Worm (Caenorhabditis elegans) whole organism, young adult: Measurements from ENCODE around the gene srw-79.
A peak's percentile ranks its signal among the peaks of the same experiment; 100 is the strongest.

Source experiments
- B0019.2 ChIP-seq: fragments of 200-800 bp; sonication (Bioruptor generic); conservative IDR thresholded peaks from 2 replicates; pipeline ENCODE4 v1.3.6; 2022; ENCODE audit warnings: missing genetic modification reagents, missing genetic modification characterization, missing compliant biosample characterization
- C06A6.2 ChIP-seq: fragments of 200-800 bp; sonication (Bioruptor generic); conservative IDR thresholded peaks from 2 replicates; pipeline ENCODE4 v1.3.6; 2022; ENCODE audit warnings: missing genetic modification characterization, missing compliant biosample characterization
- F10E7.11 ChIP-seq: sonication (generic microtip); optimal IDR thresholded peaks from 2 replicates; lab custom pipeline; 2017; ENCODE audit warnings: mild to moderate bottlenecking, missing genetic modification characterization, moderate library complexity, missing compliant biosample characterization
- F22D6.2 ChIP-seq: sonication (generic microtip); optimal IDR thresholded peaks from 2 replicates; lab custom pipeline; 2016; ENCODE audit warnings: mild to moderate bottlenecking, missing genetic modification characterization, missing compliant biosample characterization
- F33H1.4 ChIP-seq: fragments of 200-800 bp; sonication (Bioruptor generic); IDR thresholded peaks from 2 replicates; pipeline ENCODE4 v1.3.6; 2022; ENCODE audit warnings: missing genetic modification reagents, missing genetic modification characterization, missing compliant biosample characterization
- F52B5.7 ChIP-seq: sonication (generic microtip); optimal IDR thresholded peaks from 2 replicates; lab custom pipeline; 2016; ENCODE audit warnings: mild to moderate bottlenecking, missing genetic modification characterization, missing compliant biosample characterization
- F55B11.4 ChIP-seq: sonication (generic microtip); optimal IDR thresholded peaks from 2 replicates; lab custom pipeline; 2016; ENCODE audit warnings: missing compliant biosample characterization, missing genetic modification characterization, borderline replicate concordance; ENCODE audit not compliant: insufficient read depth
- F57A8.1 ChIP-seq: fragments of 200-800 bp; sonication (Bioruptor generic); optimal IDR thresholded peaks from 2 replicates; lab custom pipeline; 2018; ENCODE audit warnings: mild to moderate bottlenecking, missing genetic modification characterization, moderate library complexity, missing compliant biosample characterization
- K12H6.12 ChIP-seq: fragments of 200-800 bp; sonication (Bioruptor generic); optimal IDR thresholded peaks from 2 replicates; lab custom pipeline; 2018; ENCODE audit warnings: mild to moderate bottlenecking, missing genetic modification characterization, missing compliant biosample characterization
- Y53G8AR.9 ChIP-seq: fragments of 200-800 bp; sonication (Bioruptor generic); conservative IDR thresholded peaks from 2 replicates; pipeline ENCODE4 v1.3.6; 2022; ENCODE audit warnings: missing genetic modification reagents, missing genetic modification characterization, missing compliant biosample characterization
- Y56A3A.18 ChIP-seq: fragments of 200-800 bp; sonication (Bioruptor generic); IDR thresholded peaks from 2 replicates; pipeline ENCODE4 v1.3.6; 2022; ENCODE audit warnings: missing genetic modification reagents, missing genetic modification characterization, missing compliant biosample characterization
- Y67H2A.10 ChIP-seq: fragments of 200-800 bp; sonication (Bioruptor generic); conservative IDR thresholded peaks from 2 replicates; pipeline ENCODE4 v1.3.6; 2022; ENCODE audit warnings: missing genetic modification reagents, missing genetic modification characterization, missing compliant biosample characterization
- akir-1 ChIP-seq: fragments of 200-800 bp; sonication (Bioruptor generic); optimal IDR thresholded peaks from 2 replicates; lab custom pipeline; 2018; ENCODE audit warnings: mild to moderate bottlenecking, missing genetic modification characterization, moderate library complexity, missing compliant biosample characterization
- ama-1 ChIP-seq, 3 experiments: fragments of 150-350 bp in 1 of 3; sonication (generic microtip) in 2 of 3; optimal IDR thresholded peaks; 2 replicates each; lab custom pipeline; 2014 to 2018; ENCODE audit warnings: missing biosample characterization in 2 of 3, missing genetic modification characterization in 2 of 3, missing genetic modification reagents in 2 of 3
- aptf-2 ChIP-seq: fragments of 200-800 bp; sonication (Bioruptor generic); conservative IDR thresholded peaks from 2 replicates; pipeline ENCODE4 v1.3.6; 2022; ENCODE audit warnings: missing genetic modification reagents, missing genetic modification characterization, missing compliant biosample characterization
- aptf-3 ChIP-seq: fragments of 200-800 bp; sonication (Bioruptor generic); IDR thresholded peaks from 2 replicates; pipeline ENCODE4 v1.3.6; 2022; ENCODE audit warnings: missing genetic modification characterization, missing compliant biosample characterization
- atf-7 ChIP-seq: sonication (generic microtip); optimal IDR thresholded peaks from 2 replicates; lab custom pipeline; 2017; ENCODE audit warnings: mild to moderate bottlenecking, missing genetic modification characterization, missing compliant biosample characterization
- bed-2 ChIP-seq: fragments of 200-800 bp; sonication (Bioruptor generic); IDR thresholded peaks from 2 replicates; pipeline ENCODE4 v1.3.6; 2022; ENCODE audit warnings: missing genetic modification reagents, missing genetic modification characterization, missing compliant biosample characterization
- ceh-100 ChIP-seq: fragments of 200-800 bp; sonication (Bioruptor generic); IDR thresholded peaks from 2 replicates; pipeline ENCODE4 v1.3.6; 2022; ENCODE audit warnings: missing genetic modification reagents, missing genetic modification characterization, missing compliant biosample characterization
- ceh-27 ChIP-seq: fragments of 200-800 bp; sonication (Bioruptor generic); optimal IDR thresholded peaks from 2 replicates; lab custom pipeline; 2018; ENCODE audit warnings: mild to moderate bottlenecking, missing genetic modification characterization, moderate library complexity, missing compliant biosample characterization
- ceh-40 ChIP-seq: fragments of 200-800 bp; sonication (Bioruptor generic); IDR thresholded peaks from 2 replicates; pipeline ENCODE4 v1.3.6; 2022; ENCODE audit warnings: missing genetic modification characterization, missing compliant biosample characterization
- chd-7 ChIP-seq: sonication (generic microtip); optimal IDR thresholded peaks from 2 replicates; lab custom pipeline; 2016; ENCODE audit warnings: mild to moderate bottlenecking, missing genetic modification characterization, moderate library complexity, missing compliant biosample characterization
- efl-1 ChIP-seq: fragments of 150-350 bp; optimal IDR thresholded peaks from 2 replicates; lab custom pipeline; 2014; ENCODE audit warnings: missing biosample characterization, missing genetic modification reagents, missing genetic modification characterization
- gei-17 ChIP-seq: fragments of 200-800 bp; sonication (Bioruptor generic); optimal IDR thresholded peaks from 2 replicates; lab custom pipeline; 2018; ENCODE audit warnings: mild to moderate bottlenecking, missing genetic modification characterization, missing compliant biosample characterization
- hlh-12 ChIP-seq: sonication (generic microtip); optimal IDR thresholded peaks from 2 replicates; lab custom pipeline; 2016; ENCODE audit warnings: missing genetic modification characterization, missing compliant biosample characterization
- hmg-20 ChIP-seq: fragments of 200-800 bp; sonication (Bioruptor generic); IDR thresholded peaks from 2 replicates; pipeline ENCODE4 v1.3.6; 2022; ENCODE audit warnings: missing genetic modification reagents, missing genetic modification characterization, missing compliant biosample characterization
- let-607 ChIP-seq, 2 experiments: fragments of 200-800 bp in 1 of 2; sonication (Bioruptor generic) in 1 of 2; sonication (generic microtip) in 1 of 2; optimal IDR thresholded peaks; 2 replicates each; lab custom pipeline; 2016 to 2018; ENCODE audit warnings: mild to moderate bottlenecking in 2 of 2, missing compliant biosample characterization in 2 of 2, missing genetic modification characterization in 2 of 2, moderate library complexity in 2 of 2, missing genotype in 1 of 2
- lin-54 ChIP-seq: fragments of 200-800 bp; sonication (Bioruptor generic); optimal IDR thresholded peaks from 2 replicates; lab custom pipeline; 2018; ENCODE audit warnings: mild to moderate bottlenecking, missing genetic modification characterization, missing compliant biosample characterization
- lsl-1 ChIP-seq: fragments of 200-800 bp; sonication (Bioruptor generic); optimal IDR thresholded peaks from 2 replicates; lab custom pipeline; 2018; ENCODE audit warnings: mild to moderate bottlenecking, missing genetic modification characterization, moderate library complexity, missing compliant biosample characterization
- madf-8 ChIP-seq: fragments of 200-800 bp; sonication (Bioruptor generic); conservative IDR thresholded peaks from 2 replicates; pipeline ENCODE4 v1.3.6; 2022; ENCODE audit warnings: missing genetic modification reagents, missing genetic modification characterization, missing compliant biosample characterization
- mcd-1 ChIP-seq: fragments of 200-800 bp; sonication (Bioruptor generic); IDR thresholded peaks from 2 replicates; pipeline ENCODE4 v1.3.6; 2022; ENCODE audit warnings: missing genetic modification reagents, missing genetic modification characterization, missing compliant biosample characterization
- mel-28 ChIP-seq: sonication (generic microtip); optimal IDR thresholded peaks from 2 replicates; lab custom pipeline; 2016; ENCODE audit warnings: borderline replicate concordance, mild to moderate bottlenecking, missing genetic modification characterization, missing compliant biosample characterization
- nfya-1 ChIP-seq: sonication (generic microtip); optimal IDR thresholded peaks from 2 replicates; lab custom pipeline; 2017; ENCODE audit warnings: antibody characterized with exemption, missing compliant biosample characterization, missing genetic modification characterization, borderline replicate concordance; ENCODE audit not compliant: insufficient read depth
- nfya-2 ChIP-seq: fragments of 200-800 bp; sonication (Bioruptor generic); IDR thresholded peaks from 2 replicates; pipeline ENCODE4 v1.3.6; 2022; ENCODE audit warnings: missing genetic modification reagents, missing genetic modification characterization, missing compliant biosample characterization
- rcor-1 ChIP-seq: fragments of 200-800 bp; sonication (Bioruptor generic); IDR thresholded peaks from 2 replicates; pipeline ENCODE4 v1.3.6; 2022; ENCODE audit warnings: missing genetic modification reagents, missing genetic modification characterization, missing compliant biosample characterization
- sea-2 ChIP-seq: fragments of 200-800 bp; sonication (Bioruptor generic); IDR thresholded peaks from 2 replicates; pipeline ENCODE4 v1.3.6; 2022; ENCODE audit warnings: missing genetic modification characterization, missing compliant biosample characterization
- snpc-1.3 ChIP-seq: sonication (generic microtip); optimal IDR thresholded peaks from 2 replicates; lab custom pipeline; 2017; ENCODE audit warnings: missing genetic modification characterization, mild to moderate bottlenecking, missing compliant biosample characterization, antibody characterized with exemption, moderate library complexity, missing genotype, missing genetic modification reagents; ENCODE audit not compliant: insufficient read depth
- snpc-3.4 ChIP-seq: sonication (generic microtip); optimal IDR thresholded peaks from 2 replicates; lab custom pipeline; 2017; ENCODE audit warnings: missing genetic modification characterization, mild to moderate bottlenecking, missing compliant biosample characterization, antibody characterized with exemption, moderate library complexity, missing genotype, missing genetic modification reagents
- snpc-4 ChIP-seq, 5 experiments: fragments of 150-350 bp in 1 of 5; sonication (generic microtip) in 4 of 5; optimal IDR thresholded peaks; 2 replicates each; lab custom pipeline; 2014 to 2018; ENCODE audit warnings: missing genetic modification characterization in 5 of 5, missing biosample characterization in 3 of 5, antibody characterized with exemption in 2 of 5, mild to moderate bottlenecking in 2 of 5, missing compliant biosample characterization in 2 of 5, missing genotype in 2 of 5, moderate library complexity in 2 of 5, missing genetic modification reagents in 1 of 5
- sptf-2 ChIP-seq: fragments of 200-800 bp; sonication (Bioruptor generic); optimal IDR thresholded peaks from 2 replicates; lab custom pipeline; 2018; ENCODE audit warnings: mild to moderate bottlenecking, missing genetic modification characterization, missing compliant biosample characterization
- unc-62 ChIP-seq: fragments of 150-350 bp; optimal IDR thresholded peaks from 2 replicates; lab custom pipeline; 2014; ENCODE audit warnings: missing biosample characterization, missing genetic modification reagents, missing genetic modification characterization
- zfh-2 ChIP-seq: fragments of 200-800 bp; sonication (Bioruptor generic); conservative IDR thresholded peaks from 2 replicates; pipeline ENCODE4 v1.3.6; 2022; ENCODE audit warnings: missing genetic modification reagents, missing genetic modification characterization, missing compliant biosample characterization
- zim-3 ChIP-seq: sonication (generic microtip); optimal IDR thresholded peaks from 2 replicates; lab custom pipeline; 2017; ENCODE audit warnings: mild to moderate bottlenecking, missing genetic modification characterization, moderate library complexity, missing compliant biosample characterization
- ztf-22 ChIP-seq: fragments of 200-800 bp; sonication (Bioruptor generic); optimal IDR thresholded peaks from 2 replicates; lab custom pipeline; 2018; ENCODE audit warnings: mild to moderate bottlenecking, missing genetic modification characterization, moderate library complexity, missing compliant biosample characterization
- ztf-25 ChIP-seq: fragments of 200-800 bp; sonication (Bioruptor generic); IDR thresholded peaks from 2 replicates; pipeline ENCODE4 v1.3.6; 2022; ENCODE audit warnings: missing genetic modification reagents, missing genetic modification characterization, missing compliant biosample characterization
- ztf-26 ChIP-seq: sonication (generic microtip); optimal IDR thresholded peaks from 2 replicates; lab custom pipeline; 2017; ENCODE audit warnings: missing genetic modification characterization, missing compliant biosample characterization

The srw-79 gene

DNA sequence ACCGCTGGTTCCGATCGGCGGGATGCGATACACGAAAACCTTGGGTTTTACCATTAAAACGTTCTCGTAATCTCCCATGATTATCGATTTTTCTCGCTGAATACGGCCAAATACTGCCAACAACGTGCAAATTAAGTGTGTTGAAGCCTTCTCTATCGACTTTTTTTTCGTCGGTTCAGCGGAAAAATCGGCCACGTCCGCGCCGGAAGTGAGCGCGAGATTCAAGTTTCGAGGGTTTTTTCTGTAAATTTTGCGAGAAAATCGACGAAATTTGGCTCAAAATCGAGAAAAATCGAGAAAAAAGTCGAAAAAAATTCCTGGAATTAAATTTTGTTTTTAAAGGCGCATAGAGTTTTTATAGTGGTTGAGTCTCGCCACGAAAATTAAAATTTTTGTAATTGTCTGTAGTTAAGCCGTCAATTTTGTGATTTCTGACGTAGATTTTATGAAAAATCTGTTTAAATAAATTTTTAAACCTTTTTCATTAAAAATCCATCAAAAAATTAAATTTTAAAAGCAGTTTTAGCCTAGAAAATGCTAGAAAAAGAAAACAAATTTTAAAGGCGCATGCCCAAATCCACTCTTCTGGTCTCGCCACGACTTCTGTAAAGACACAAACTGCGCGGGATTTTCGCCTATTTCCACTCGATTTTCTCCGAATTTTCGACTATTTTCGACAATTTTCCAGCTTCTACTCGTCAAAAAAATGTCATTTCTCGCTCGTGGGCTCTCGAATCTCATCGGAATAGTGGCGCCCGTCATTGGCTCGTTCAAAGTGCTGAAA is 27.3 kb upstream of the srw-79 start, which contains the start of the genes ncap-1 and Y110A2AR.1 (continued):
- TF ChIP-seq aptf-2 (GFP tag; lab: Robert Waterston, UW) (no peak), mcd-1 (GFP tag; lab: Robert Waterston, UW) (no peak), mel-28 (tag; lab: Kevin White, UChicago) (no peak), F22D6.2 (no peak), akir-1 (GFP tag; lab: Kevin White, UChicago) (no peak), hlh-12 (tag; lab: Kevin White, UChicago) (no peak), nfya-1 (tag; lab: Kevin White, UChicago) (no peak), ceh-100 (no peak), let-607 (tag; optimal IDR thresholded peaks at IDR 0.05; lab: Kevin White, UChicago) (no peak), ztf-26 (tag; lab: Kevin White, UChicago) (no peak), rcor-1 (GFP tag; lab: Robert Waterston, UW) (0 out of 2 replicates have a peak, but pooled peaks have one; percentile 29), nfya-2 (no peak), F52B5.7 (tag; lab: Kevin White, UChicago) (no peak), Y56A3A.18 (GFP tag; lab: Robert Waterston, UW) (no peak), K12H6.12 (tag; lab: Kevin White, UChicago) (no peak), snpc-4 (GFP tag; optimal IDR thresholded peaks at IDR 0.05; lab: Kevin White, UChicago) (no peak), snpc-4 (tag; optimal IDR thresholded peaks at IDR 0.05; lab: Kevin White, UChicago) (no peak), ztf-22 (GFP tag; lab: Kevin White, UChicago) (no peak), sea-2 (GFP tag; lab: Robert Waterston, UW) (no peak), atf-7 (tag; lab: Kevin White, UChicago) (no peak), madf-8 (GFP tag; lab: Robert Waterston, UW) (peak; percentile 80), efl-1 (GFP tag; lab: Kevin White, UChicago) (peak; percentile 87), aptf-3 (GFP tag; lab: Robert Waterston, UW) (no peak), sptf-2 (GFP tag; lab: Kevin White, UChicago) (no peak), ama-1 (optimal IDR thresholded peaks at IDR 0.05; lab: Kevin White, UChicago) (no peak), ama-1 (GFP tag; optimal IDR thresholded peaks at IDR 0.05; lab: Kevin White, UChicago) (no peak), ceh-27 (no peak), Y53G8AR.9 (GFP tag; lab: Robert Waterston, UW) (no peak), bed-2 (GFP tag; lab: Robert Waterston, UW) (no peak), snpc-3.4 (tag; lab: Kevin White, UChicago) (no peak), zim-3 (tag; lab: Kevin White, UChicago) (no peak), chd-7 (tag; lab: Kevin White, UChicago) (no peak), unc-62 (GFP tag; lab: Kevin White, UChicago) (no peak), F57A8.1 (no peak), F33H1.4 (GFP tag; lab: Robert Waterston, UW) (peak; percentile 99), lin-54 (GFP tag; lab: Kevin White, UChicago) (peak; percentile 58), Y67H2A.10 (no peak), hmg-20 (GFP tag; lab: Robert Waterston, UW) (no peak), B0019.2 (no peak), lsl-1 (GFP tag; lab: Kevin White, UChicago) (peak; percentile 100), F10E7.11 (tag; lab: Kevin White, UChicago) (no peak), gei-17 (GFP tag; lab: Kevin White, UChicago) (no peak), ceh-40 (GFP tag; lab: Robert Waterston, UW) (no peak), snpc-1.3 (tag; lab: Kevin White, UChicago) (peak; percentile 5), C06A6.2 (GFP tag; lab: Robert Waterston, UW) (no peak), F55B11.4 (no peak), zfh-2 (GFP tag; lab: Robert Waterston, UW) (no peak), ztf-25 (GFP tag; lab: Robert Waterston, UW) (no peak)
